Worm (Caenorhabditis elegans): ENCODE results near the gene R07B7.2.

- TF ChIP-seq unc-86 (tag; optimal IDR thresholded peaks at IDR 0.05) (no peak), sptf-1 (tag; optimal IDR thresholded peaks at IDR 0.05) (no peak), elt-2 (tag; optimal IDR thresholded peaks at IDR 0.05) (no peak), Y116A8C.19 (tag; optimal IDR thresholded peaks at IDR 0.05; ENCODE audit: borderline replicate concordance) (no peak), mef-2 (tag; optimal IDR thresholded peaks at IDR 0.05) (no peak), lin-13 (GFP tag; optimal IDR thresholded peaks at IDR 0.05) (no peak), fkh-8 (tag; optimal IDR thresholded peaks at IDR 0.05) (no peak), jun-1 (tag; optimal IDR thresholded peaks at IDR 0.05) (no peak), ama-1 (optimal IDR thresholded peaks at IDR 0.05) (no peak), zag-1 (tag; optimal IDR thresholded peaks at IDR 0.05) (no peak), hlh-17 (GFP tag; optimal IDR thresholded peaks at IDR 0.05; ENCODE audit: borderline replicate concordance) (no peak), efl-1 (optimal IDR thresholded peaks at IDR 0.05) (no peak), efl-1 (GFP tag; optimal IDR thresholded peaks at IDR 0.05 in 1 of 2) (no peak), fos-1 (tag; optimal IDR thresholded peaks at IDR 0.05) (no peak)
Observed at ce11 chrV:12088773-12089172, 29.2 kb upstream of the R07B7.2 start, which contains the start of gene R07B7.12.

All from whole organism, L1 larva.